Worm (Caenorhabditis elegans) whole organism, late embryonic: ENCODE data around the gene gst-17.
A peak's percentile ranks its signal among the peaks of the same experiment; 100 is the strongest.

Experiments
- C08G9.2 ChIP-seq: sonication (generic microtip); optimal IDR thresholded peaks from 2 replicates; lab custom pipeline; 2016; ENCODE audit warnings: mild to moderate bottlenecking, missing genetic modification characterization, moderate library complexity, missing compliant biosample characterization
- K02D7.2 ChIP-seq: sonication (generic microtip); optimal IDR thresholded peaks from 2 replicates; lab custom pipeline; 2017; ENCODE audit warnings: mild to moderate bottlenecking, missing genetic modification characterization, missing compliant biosample characterization
- T23F11.4 ChIP-seq: fragments of 200-800 bp; sonication (Bioruptor generic); optimal IDR thresholded peaks from 2 replicates; lab custom pipeline; 2018; ENCODE audit warnings: mild to moderate bottlenecking, missing genetic modification characterization, missing compliant biosample characterization
- ahr-1 ChIP-seq: sonication (generic microtip); optimal IDR thresholded peaks from 2 replicates; lab custom pipeline; 2016; ENCODE audit warnings: missing genetic modification characterization, missing compliant biosample characterization
- ceh-14 ChIP-seq: sonication (generic microtip); optimal IDR thresholded peaks from 2 replicates; lab custom pipeline; 2016; ENCODE audit warnings: missing genotype, missing genetic modification characterization, missing compliant biosample characterization
- ceh-18 ChIP-seq: sonication (generic microtip); optimal IDR thresholded peaks from 2 replicates; lab custom pipeline; 2016; ENCODE audit warnings: missing genetic modification characterization, missing compliant biosample characterization
- ceh-24 ChIP-seq: sonication (generic microtip); optimal IDR thresholded peaks from 2 replicates; lab custom pipeline; 2016; ENCODE audit warnings: mild to moderate bottlenecking, missing genetic modification characterization, missing compliant biosample characterization
- ceh-30 ChIP-seq: fragments of 150-350 bp; optimal IDR thresholded peaks from 2 replicates; lab custom pipeline; 2014; ENCODE audit warnings: missing biosample characterization, missing genetic modification characterization
- ceh-45 ChIP-seq: fragments of 200-800 bp; sonication (Bioruptor generic); IDR thresholded peaks from 2 replicates; pipeline ENCODE4 v1.3.6; 2022; ENCODE audit warnings: missing genetic modification reagents, missing genetic modification characterization, missing compliant biosample characterization
- ceh-48 ChIP-seq: sonication (generic microtip); optimal IDR thresholded peaks from 2 replicates; lab custom pipeline; 2016; ENCODE audit warnings: missing genetic modification characterization, inconsistent platforms, missing compliant biosample characterization
- dmd-4 ChIP-seq: sonication (generic microtip); optimal IDR thresholded peaks from 2 replicates; lab custom pipeline; 2016; ENCODE audit warnings: borderline replicate concordance, missing genetic modification characterization, missing compliant biosample characterization
- dve-1 ChIP-seq: sonication (generic microtip); optimal IDR thresholded peaks from 2 replicates; lab custom pipeline; 2017; ENCODE audit warnings: antibody characterized with exemption, mild to moderate bottlenecking, missing genetic modification characterization, missing compliant biosample characterization
- elt-4 ChIP-seq: sonication (generic microtip); optimal IDR thresholded peaks from 2 replicates; lab custom pipeline; 2016; ENCODE audit warnings: missing genetic modification characterization, missing compliant biosample characterization
- ets-4 ChIP-seq: sonication (generic microtip); optimal IDR thresholded peaks from 2 replicates; lab custom pipeline; 2016; ENCODE audit warnings: missing genetic modification characterization, missing compliant biosample characterization
- eyg-1 ChIP-seq: sonication (generic microtip); optimal IDR thresholded peaks from 2 replicates; lab custom pipeline; 2016; ENCODE audit warnings: missing genotype, missing genetic modification characterization, missing compliant biosample characterization
- fax-1 ChIP-seq: sonication (generic microtip); optimal IDR thresholded peaks from 2 replicates; lab custom pipeline; 2016; ENCODE audit warnings: missing genotype, missing genetic modification characterization, missing compliant biosample characterization
- gmeb-2 ChIP-seq: sonication (generic microtip); optimal IDR thresholded peaks from 2 replicates; lab custom pipeline; 2016; ENCODE audit warnings: missing genetic modification characterization, inconsistent platforms, missing compliant biosample characterization
- hlh-13 ChIP-seq: fragments of 200-800 bp; sonication (Bioruptor generic); optimal IDR thresholded peaks from 2 replicates; lab custom pipeline; 2018; ENCODE audit warnings: mild to moderate bottlenecking, missing genetic modification characterization, missing compliant biosample characterization
- hlh-30 ChIP-seq: sonication (generic microtip); optimal IDR thresholded peaks from 2 replicates; lab custom pipeline; 2017; ENCODE audit warnings: antibody characterized with exemption, missing genetic modification characterization, missing compliant biosample characterization; ENCODE audit not compliant: insufficient read depth
- hlh-6 ChIP-seq: sonication (generic microtip); optimal IDR thresholded peaks from 2 replicates; lab custom pipeline; 2016; ENCODE audit warnings: missing genotype, missing genetic modification characterization, missing compliant biosample characterization
- madf-2 ChIP-seq: sonication (generic microtip); optimal IDR thresholded peaks from 2 replicates; lab custom pipeline; 2017; ENCODE audit warnings: missing genetic modification characterization, missing compliant biosample characterization
- nfya-1 ChIP-seq: sonication (generic microtip); optimal IDR thresholded peaks from 2 replicates; lab custom pipeline; 2017; ENCODE audit warnings: missing genetic modification characterization, mild to moderate bottlenecking, missing compliant biosample characterization, antibody characterized with exemption, moderate library complexity
- npax-4 ChIP-seq: sonication (generic microtip); optimal IDR thresholded peaks from 2 replicates; lab custom pipeline; 2016; ENCODE audit warnings: missing genetic modification characterization, missing compliant biosample characterization
- odd-2 ChIP-seq: sonication (generic microtip); optimal IDR thresholded peaks from 2 replicates; lab custom pipeline; 2017; ENCODE audit warnings: antibody characterized with exemption, mild to moderate bottlenecking, missing genetic modification characterization, missing compliant biosample characterization
- pag-3 ChIP-seq: sonication (generic microtip); optimal IDR thresholded peaks from 2 replicates; lab custom pipeline; 2016; ENCODE audit warnings: missing compliant biosample characterization, missing genetic modification characterization, borderline replicate concordance
- pat-9 ChIP-seq: fragments of 200-800 bp; sonication (Bioruptor generic); optimal IDR thresholded peaks from 2 replicates; lab custom pipeline; 2018; ENCODE audit warnings: mild to moderate bottlenecking, missing genetic modification characterization, moderate library complexity, missing compliant biosample characterization
- pax-1 ChIP-seq: fragments of 150-350 bp; optimal IDR thresholded peaks from 2 replicates; lab custom pipeline; 2014; ENCODE audit warnings: missing biosample characterization, missing genetic modification characterization
- pha-2 ChIP-seq: sonication (generic microtip); optimal IDR thresholded peaks from 2 replicates; lab custom pipeline; 2017; ENCODE audit warnings: mild to moderate bottlenecking, missing genetic modification characterization, missing compliant biosample characterization
- sox-2 ChIP-seq: fragments of 200-800 bp; sonication (Bioruptor generic); IDR thresholded peaks from 2 replicates; pipeline ENCODE4 v1.3.6; 2022; ENCODE audit warnings: missing genetic modification reagents, missing genetic modification characterization, missing compliant biosample characterization
- sox-4 ChIP-seq: sonication (generic microtip); optimal IDR thresholded peaks from 2 replicates; lab custom pipeline; 2017; ENCODE audit warnings: mild to moderate bottlenecking, missing genetic modification characterization, inconsistent platforms, missing compliant biosample characterization
- tbx-2 ChIP-seq: sonication (generic microtip); optimal IDR thresholded peaks from 2 replicates; lab custom pipeline; 2016; ENCODE audit warnings: missing genetic modification characterization, missing compliant biosample characterization
- unc-3 ChIP-seq, 2 experiments: fragments of 200-800 bp in 1 of 2; sonication (Bioruptor generic) in 1 of 2; sonication (generic microtip) in 1 of 2; conservative IDR thresholded peaks in 1 of 2; optimal IDR thresholded peaks in 1 of 2; 2 replicates each; pipeline versions ENCODE4 v1.3.6 to Lab custom; 2016 to 2022; ENCODE audit warnings: missing compliant biosample characterization in 2 of 2, missing genetic modification characterization in 2 of 2, missing genetic modification reagents in 1 of 2
- unc-42 ChIP-seq: sonication (generic microtip); optimal IDR thresholded peaks from 2 replicates; lab custom pipeline; 2016; ENCODE audit warnings: missing genotype, missing genetic modification characterization, missing compliant biosample characterization
- unc-86 ChIP-seq: sonication (generic microtip); optimal IDR thresholded peaks from 2 replicates; lab custom pipeline; 2016; ENCODE audit warnings: missing genetic modification characterization, missing compliant biosample characterization
- ztf-16 ChIP-seq: sonication (generic microtip); optimal IDR thresholded peaks from 2 replicates; lab custom pipeline; 2017; ENCODE audit warnings: missing genetic modification characterization, missing compliant biosample characterization

Gene gst-17

ce11 chrII:13600904-13601303, 29.7 kb downstream of the gst-17 start, which contains the start of gene csp-1:
TSS of gene csp-1 (plus strand) at chrII:13601204.
- no peak for TF ChIP-seq gmeb-2 (tag; lab: Kevin White, UChicago)
- no peak for TF ChIP-seq unc-86 (tag; lab: Kevin White, UChicago)
- TF ChIP-seq K02D7.2 (tag; lab: Kevin White, UChicago), result no peak
- no peak for TF ChIP-seq hlh-13
- no peak for TF ChIP-seq dmd-4
- no peak for TF ChIP-seq eyg-1
- no peak for TF ChIP-seq fax-1 (tag; lab: Kevin White, UChicago)
- TF ChIP-seq ztf-16, result no peak
- TF ChIP-seq npax-4 (tag; lab: Kevin White, UChicago), result no peak
- TF ChIP-seq ceh-14 (tag; lab: Kevin White, UChicago), result no peak
- TF ChIP-seq tbx-2 (tag; lab: Kevin White, UChicago), result no peak
- no peak for TF ChIP-seq nfya-1 (tag; lab: Kevin White, UChicago)
- TF ChIP-seq unc-42 (tag; lab: Kevin White, UChicago), result no peak
- no peak for TF ChIP-seq ceh-30
- no peak for TF ChIP-seq ahr-1
- TF ChIP-seq T23F11.4 (GFP tag; lab: Kevin White, UChicago), result no peak
- TF ChIP-seq ceh-45 (GFP tag; lab: Robert Waterston, UW), result no peak
- no peak for TF ChIP-seq odd-2 (tag; lab: Kevin White, UChicago)
- TF ChIP-seq sox-2, result no peak
- TF ChIP-seq ets-4 (tag; lab: Kevin White, UChicago), result no peak
- TF ChIP-seq, all 69 proteins: peak for 0

ce11 chrII:13596505-13596977, 34.0 kb downstream of the gst-17 start, which contains the start of the genes fbxc-23 and csc-1:
TSS of gene fbxc-23 (minus strand) at chrII:13596555.
TSS of gene csc-1 (plus strand) at chrII:13596955.
- TF ChIP-seq ztf-16 (no peak), unc-42 (tag; lab: Kevin White, UChicago) (peak; percentile 16), nfya-1 (tag; lab: Kevin White, UChicago) (peak; percentile 53), ceh-45 (GFP tag; lab: Robert Waterston, UW) (no peak)

ce11 chrII:13595279-13595678, 35.3 kb downstream of the gst-17 start:
- TF ChIP-seq pag-3 (tag; lab: Kevin White, UChicago) (no peak), unc-3 (GFP tag; conservative IDR thresholded peaks at IDR 0.05; lab: Robert Waterston, UW) (no peak), unc-3 (tag; optimal IDR thresholded peaks at IDR 0.05; lab: Kevin White, UChicago) (no peak), C08G9.2 (tag; lab: Kevin White, UChicago) (no peak), elt-4 (tag; lab: Kevin White, UChicago) (no peak), ceh-24 (tag; lab: Kevin White, UChicago) (no peak), nfya-1 (tag; lab: Kevin White, UChicago) (no peak), unc-86 (tag; lab: Kevin White, UChicago) (no peak), pha-2 (no peak), pat-9 (tag; lab: Kevin White, UChicago) (no peak), hlh-6 (no peak)

- peak; percentile 23 for TF ChIP-seq hlh-30 (tag; lab: Kevin White, UChicago)
- TF ChIP-seq pat-9 (tag; lab: Kevin White, UChicago), result no peak
- no peak for TF ChIP-seq madf-2
- no peak for TF ChIP-seq pax-1 (tag; lab: Kevin White, UChicago)
- no peak for TF ChIP-seq ceh-48 (tag; lab: Kevin White, UChicago)
- TF ChIP-seq gmeb-2 (tag; lab: Kevin White, UChicago), result no peak
- TF ChIP-seq, all 69 proteins: peak for 1
These were observed 36.9 kb downstream of the gst-17 start, which contains the start of gene clec-146 for ce11 chrII:13593659-13594221. TSS of gene clec-146 (minus strand) at chrII:13593774.

- no peak for TF ChIP-seq dve-1 (tag; lab: Kevin White, UChicago)
- no peak for TF ChIP-seq ceh-48 (tag; lab: Kevin White, UChicago)
- TF ChIP-seq ceh-30, result no peak
- TF ChIP-seq ceh-24 (tag; lab: Kevin White, UChicago), result no peak
- TF ChIP-seq sox-4, result no peak
- TF ChIP-seq ceh-18, result no peak
These were observed 40.1 kb downstream of the gst-17 start, which contains the start of gene clec-145 for ce11 chrII:13590461-13590860. TSS of gene clec-145 (minus strand) at chrII:13590561.
